Fruit fly (Drosophila melanogaster) whole organism, embryonic: ENCODE measurements around the gene ClpP.

Experiments
- Bgb ChIP-seq: fragments of 200-800 bp; sonication (Bioruptor generic); IDR thresholded peaks from 2 replicates; pipeline ENCODE4 v1.3.6; 2022; ENCODE audit warnings: missing biosample characterization, missing genetic modification characterization; ENCODE audit not compliant: partially characterized antibody
- CG10274 ChIP-seq: fragments of 200-800 bp; sonication (Bioruptor generic); optimal IDR thresholded peaks from 3 replicates; lab custom pipeline; 2017; ENCODE audit warnings: missing biosample characterization, mild to moderate bottlenecking, missing genetic modification characterization
- CG11456 ChIP-seq: fragments of 200-800 bp; sonication (Bioruptor generic); IDR thresholded peaks from 3 replicates; pipeline ENCODE4 v1.3.6; 2022; ENCODE audit warnings: missing biosample characterization, missing genetic modification characterization
- CG11504 ChIP-seq: fragments of 200-800 bp; sonication (Bioruptor generic); optimal IDR thresholded peaks from 3 replicates; lab custom pipeline; 2019; ENCODE audit warnings: missing biosample characterization, mild to moderate bottlenecking, missing genetic modification characterization, moderate library complexity
- CG14441 ChIP-seq: fragments of 200-800 bp; sonication (Bioruptor generic); IDR thresholded peaks from 2 replicates; pipeline ENCODE4 v1.3.6; 2022; ENCODE audit warnings: missing biosample characterization, missing genetic modification characterization
- CG14860 ChIP-seq: fragments of 200-800 bp; sonication (Bioruptor generic); IDR thresholded peaks from 3 replicates; pipeline ENCODE4 v1.3.6; 2022; ENCODE audit warnings: missing biosample characterization, missing genetic modification characterization; ENCODE audit not compliant: partially characterized antibody
- CG17359 ChIP-seq: fragments of 200-800 bp; sonication (Bioruptor generic); optimal IDR thresholded peaks from 3 replicates; lab custom pipeline; 2018; ENCODE audit warnings: missing biosample characterization, mild to moderate bottlenecking, missing genetic modification characterization, moderate library complexity
- CG18599 ChIP-seq: fragments of 200-800 bp; sonication (Bioruptor generic); optimal IDR thresholded peaks from 3 replicates; lab custom pipeline; 2017; ENCODE audit warnings: missing biosample characterization, missing genetic modification characterization, mild to moderate bottlenecking, moderate library complexity, missing genetic modification reagents
- CG2712 ChIP-seq: fragments of 200-800 bp; optimal IDR thresholded peaks from 3 replicates; lab custom pipeline; 2019; ENCODE audit warnings: missing biosample characterization, mild to moderate bottlenecking, missing genetic modification characterization, moderate library complexity
- CG2875 ChIP-seq: fragments of 200-800 bp; sonication (Bioruptor generic); optimal IDR thresholded peaks from 2 replicates; lab custom pipeline; 2017; ENCODE audit warnings: missing biosample characterization, mild to moderate bottlenecking, missing genetic modification characterization, missing genetic modification reagents
- CG4360 ChIP-seq: fragments of 200-800 bp; sonication (Bioruptor generic); IDR thresholded peaks from 2 replicates; pipeline ENCODE4 v1.3.6; 2022; ENCODE audit warnings: missing biosample characterization, missing genetic modification characterization
- CG4730 ChIP-seq: fragments of 200-800 bp; sonication (Bioruptor generic); IDR thresholded peaks from 2 replicates; pipeline ENCODE4 v1.3.6; 2022; ENCODE audit warnings: missing biosample characterization, missing genetic modification characterization
- CG5180 ChIP-seq: fragments of 200-800 bp; sonication (Bioruptor generic); optimal IDR thresholded peaks from 3 replicates; lab custom pipeline; 2017; ENCODE audit warnings: missing biosample characterization, missing genetic modification characterization, mild to moderate bottlenecking, moderate library complexity, missing genetic modification reagents
- CG6683 ChIP-seq: fragments of 200-800 bp; sonication (Bioruptor generic); optimal IDR thresholded peaks from 2 replicates; lab custom pipeline; 2017; ENCODE audit warnings: missing biosample characterization, mild to moderate bottlenecking, missing genetic modification characterization, missing genetic modification reagents
- CG7963 ChIP-seq: fragments of 200-800 bp; sonication (Bioruptor generic); IDR thresholded peaks from 3 replicates; pipeline ENCODE4 v1.3.6; 2022; ENCODE audit warnings: missing biosample characterization, missing genetic modification characterization; ENCODE audit not compliant: partially characterized antibody
- CG8388 ChIP-seq: fragments of 200-800 bp; sonication (Bioruptor generic); optimal IDR thresholded peaks from 2 replicates; lab custom pipeline; 2019; ENCODE audit warnings: missing biosample characterization, mild to moderate bottlenecking, missing genetic modification characterization, moderate library complexity
- CG8944 ChIP-seq: fragments of 200-800 bp; sonication (Bioruptor generic); optimal IDR thresholded peaks from 3 replicates; lab custom pipeline; 2016; ENCODE audit warnings: missing biosample characterization, missing genetic modification characterization
- CG9932 ChIP-seq: fragments of 200-800 bp; sonication (Bioruptor generic); IDR thresholded peaks from 2 replicates; pipeline ENCODE4 v1.3.6; 2022; ENCODE audit warnings: missing biosample characterization, missing genetic modification characterization
- Doc2 ChIP-seq: fragments of 200-800 bp; sonication (Bioruptor generic); IDR thresholded peaks from 2 replicates; pipeline ENCODE4 v1.3.6; 2022; ENCODE audit warnings: missing biosample characterization, missing genetic modification characterization
- Dref ChIP-seq: fragments of 200-800 bp; sonication (Bioruptor generic); IDR thresholded peaks from 2 replicates; pipeline ENCODE4 v1.3.6; 2022; ENCODE audit warnings: missing biosample characterization, missing genetic modification characterization
- HLH3B ChIP-seq: fragments of 200-800 bp; sonication (Bioruptor generic); IDR thresholded peaks from 2 replicates; pipeline ENCODE4 v1.3.6; 2022; ENCODE audit warnings: missing biosample characterization, missing genetic modification characterization
- Hsf ChIP-seq: fragments of 200-800 bp; sonication (Bioruptor generic); optimal IDR thresholded peaks from 3 replicates; lab custom pipeline; 2016; ENCODE audit warnings: missing biosample characterization, missing genetic modification characterization
- Lpt ChIP-seq: fragments of >200 bp; optimal IDR thresholded peaks from 2 replicates; lab custom pipeline; 2018; ENCODE audit warnings: missing biosample characterization, missing genetic modification characterization
- MESR4 ChIP-seq: fragments of 200-800 bp; sonication (Bioruptor generic); optimal IDR thresholded peaks from 2 replicates; lab custom pipeline; 2018; ENCODE audit warnings: missing biosample characterization, mild to moderate bottlenecking, missing genetic modification characterization, moderate library complexity
- Med ChIP-seq: fragments of 200-800 bp; sonication (Bioruptor generic); peaks from one replicate; lab custom pipeline; 2016; ENCODE audit warnings: missing biosample characterization, missing genetic modification characterization, mild to moderate bottlenecking, inconsistent platforms, moderate library complexity
- Meics ChIP-seq: fragments of 200-800 bp; sonication (Bioruptor generic); optimal IDR thresholded peaks from 2 replicates; lab custom pipeline; 2017; ENCODE audit warnings: missing biosample characterization, mild to moderate bottlenecking, missing genetic modification characterization
- Mes4 ChIP-seq: fragments of 200-800 bp; sonication (Bioruptor generic); optimal IDR thresholded peaks from 2 replicates; lab custom pipeline; 2016; ENCODE audit warnings: missing biosample characterization, missing genetic modification characterization
- Neu2 ChIP-seq: fragments of 200-800 bp; sonication (Bioruptor generic); optimal IDR thresholded peaks from 3 replicates; lab custom pipeline; 2016; ENCODE audit warnings: missing biosample characterization, missing genetic modification characterization, borderline replicate concordance
- Nf-YB ChIP-seq: fragments of 200-800 bp; sonication (Bioruptor generic); optimal IDR thresholded peaks from 3 replicates; lab custom pipeline; 2019; ENCODE audit warnings: missing biosample characterization, mild to moderate bottlenecking, missing genetic modification characterization, moderate library complexity
- Oli ChIP-seq: fragments of 200-800 bp; sonication (Bioruptor generic); optimal IDR thresholded peaks from 2 replicates; lab custom pipeline; 2018; ENCODE audit warnings: missing biosample characterization, mild to moderate bottlenecking, missing genetic modification characterization, moderate library complexity
- Rfx ChIP-seq: fragments of 200-800 bp; sonication (Bioruptor generic); IDR thresholded peaks from 2 replicates; pipeline ENCODE4 v1.3.6; 2022; ENCODE audit warnings: missing biosample characterization, missing genetic modification characterization
- Rx ChIP-seq: fragments of 200-800 bp; sonication (Bioruptor generic); IDR thresholded peaks from 2 replicates; pipeline ENCODE4 v1.3.6; 2022; ENCODE audit warnings: missing biosample characterization, missing genetic modification characterization
- amos ChIP-seq: fragments of 200-800 bp; sonication (Bioruptor generic); IDR thresholded peaks from 2 replicates; pipeline ENCODE4 v1.3.6; 2022; ENCODE audit warnings: missing biosample characterization, missing genetic modification characterization; ENCODE audit not compliant: partially characterized antibody
- bcd ChIP-seq: fragments of 200-800 bp; sonication (Bioruptor generic); optimal IDR thresholded peaks from 2 replicates; lab custom pipeline; 2017; ENCODE audit warnings: missing biosample characterization, mild to moderate bottlenecking, missing genetic modification characterization
- chif ChIP-seq, 2 experiments: fragments of 200-800 bp; sonication (Bioruptor generic); optimal IDR thresholded peaks; 3 replicates each; lab custom pipeline; 2016; ENCODE audit warnings: missing biosample characterization in 2 of 2, missing genetic modification characterization in 2 of 2
- corto ChIP-seq: fragments of 200-800 bp; sonication (Bioruptor generic); optimal IDR thresholded peaks from 2 replicates; lab custom pipeline; 2016; ENCODE audit warnings: missing biosample characterization, mild to moderate bottlenecking, missing genetic modification characterization, moderate library complexity
- danr ChIP-seq: fragments of 200-800 bp; sonication (Bioruptor generic); IDR thresholded peaks from 2 replicates; pipeline ENCODE4 v1.3.6; 2022; ENCODE audit warnings: missing biosample characterization, missing genetic modification characterization
- dmrt99B ChIP-seq: fragments of 200-800 bp; sonication (Bioruptor generic); optimal IDR thresholded peaks from 2 replicates; lab custom pipeline; 2018; ENCODE audit warnings: missing biosample characterization, mild to moderate bottlenecking, missing genetic modification characterization, moderate library complexity
- ewg ChIP-seq: fragments of 200-800 bp; sonication (Bioruptor generic); optimal IDR thresholded peaks from 3 replicates; lab custom pipeline; 2017; ENCODE audit warnings: mild to moderate bottlenecking, missing biosample characterization, missing genetic modification reagents, missing genetic modification characterization
- ftz-f1 ChIP-seq: fragments of 200-800 bp; sonication (Bioruptor generic); optimal IDR thresholded peaks from 2 replicates; lab custom pipeline; 2016; ENCODE audit warnings: missing biosample characterization, missing genetic modification characterization
- fu2 ChIP-seq: fragments of 200-800 bp; sonication (Bioruptor generic); optimal IDR thresholded peaks from 2 replicates; lab custom pipeline; 2016; ENCODE audit warnings: missing biosample characterization, missing genetic modification characterization
- gcm ChIP-seq: fragments of 200-800 bp; sonication (Bioruptor generic); optimal IDR thresholded peaks from 2 replicates; lab custom pipeline; 2019; ENCODE audit warnings: missing biosample characterization, mild to moderate bottlenecking, missing genetic modification characterization, moderate library complexity
- grn ChIP-seq: fragments of 200-800 bp; sonication (Bioruptor generic); optimal IDR thresholded peaks from 3 replicates; lab custom pipeline; 2017; ENCODE audit warnings: missing biosample characterization, missing genetic modification characterization
- lov ChIP-seq, 2 experiments: fragments of 200-800 bp in 1 of 2; fragments of >200 bp in 1 of 2; sonication (Bioruptor generic) in 1 of 2; IDR thresholded peaks in 1 of 2; optimal IDR thresholded peaks in 1 of 2; 2 replicates in 1 of 2; 3 replicates in 1 of 2; pipeline versions ENCODE4 v1.3.6 to Lab custom; 2017 to 2022; ENCODE audit warnings: missing biosample characterization in 1 of 2, missing genetic modification characterization in 1 of 2
- nerfin-2 ChIP-seq: fragments of 200-800 bp; sonication (Bioruptor generic); IDR thresholded peaks from 2 replicates; pipeline ENCODE4 v1.3.6; 2022; ENCODE audit warnings: missing biosample characterization, missing genetic modification characterization; ENCODE audit not compliant: partially characterized antibody
- phol ChIP-seq: fragments of 200-800 bp; sonication (Bioruptor generic); optimal IDR thresholded peaks from 3 replicates; lab custom pipeline; 2018; ENCODE audit warnings: missing biosample characterization, mild to moderate bottlenecking, missing genetic modification characterization, moderate library complexity
- pzg ChIP-seq: fragments of 200-800 bp; sonication (Bioruptor generic); optimal IDR thresholded peaks from 3 replicates; lab custom pipeline; 2018; ENCODE audit warnings: missing biosample characterization, mild to moderate bottlenecking, missing genetic modification characterization, moderate library complexity
- sug ChIP-seq: fragments of 200-800 bp; optimal IDR thresholded peaks from 2 replicates; lab custom pipeline; 2019; ENCODE audit warnings: missing biosample characterization, mild to moderate bottlenecking, missing genetic modification characterization, moderate library complexity
- tgo ChIP-seq: fragments of 200-800 bp; sonication (Bioruptor generic); IDR thresholded peaks from 3 replicates; pipeline ENCODE4 v1.3.6; 2022; ENCODE audit warnings: missing biosample characterization, missing genetic modification characterization

ClpP gene

DNA sequence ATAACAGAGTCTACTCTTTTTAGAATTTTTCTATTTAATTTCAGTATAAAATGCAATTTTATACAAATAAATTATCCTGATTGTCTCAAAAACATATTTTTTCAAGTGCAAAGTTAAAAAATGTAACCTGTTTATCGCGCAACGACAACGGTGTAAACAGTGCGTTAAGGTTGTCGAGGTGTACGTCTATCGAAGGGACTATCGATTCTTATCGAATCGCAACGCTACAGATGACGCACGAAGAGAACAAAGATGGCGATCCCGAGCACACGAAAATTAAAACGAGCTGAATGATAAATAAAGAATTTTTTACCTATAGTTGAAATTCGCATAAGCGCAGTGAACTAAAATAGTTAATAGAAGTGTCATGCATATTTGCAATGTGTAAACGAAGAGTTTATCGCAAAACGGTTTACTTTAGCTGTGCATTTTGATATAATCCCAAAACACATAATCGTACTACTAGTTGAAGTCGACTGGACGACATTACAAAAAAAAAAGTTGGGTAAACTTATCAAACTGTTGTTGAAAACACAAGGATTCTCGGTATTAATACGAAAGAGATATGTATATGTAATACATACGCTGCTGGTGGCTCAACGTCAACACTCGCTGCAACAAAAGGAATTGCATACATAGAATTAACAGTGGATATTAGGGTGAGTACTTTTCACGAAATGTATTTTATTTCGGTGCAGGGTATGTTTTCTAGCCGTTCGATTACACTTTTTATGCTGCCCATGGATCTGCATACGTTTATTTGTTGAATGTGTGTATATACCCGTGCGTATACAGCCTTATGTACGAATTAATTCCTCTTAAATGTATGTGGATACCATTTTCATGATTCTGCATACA lies 31.5 kb downstream of the ClpP start, which contains the start of gene da (continued):
- TF ChIP-seq CG5180, result no peak
- TF ChIP-seq Meics (GFP tag; lab: Kevin White, UChicago), result peak; percentile 61
- TF ChIP-seq phol (tag; lab: Kevin White, UChicago), result peak; percentile 100
- TF ChIP-seq Hsf (GFP tag; lab: Kevin White, UChicago), result peak; percentile 73
- peak; percentile 65 for TF ChIP-seq nerfin-2
- TF ChIP-seq CG2712, result peak; percentile 71
- TF ChIP-seq CG6683 (GFP tag; lab: Kevin White, UChicago), result no peak
- TF ChIP-seq chif (GFP tag; optimal IDR thresholded peaks at IDR 0.05; lab: Kevin White, UChicago), result peak; percentile 44 to 55
- TF ChIP-seq CG8944 (GFP tag; lab: Kevin White, UChicago), result peak; percentile 23
- TF ChIP-seq CG11456 (GFP tag; lab: Robert Waterston, UW), result no peak; the same call in 2 of the 3 replicates
- TF ChIP-seq Rfx (GFP tag; lab: Robert Waterston, UW), result peak; percentile 75
- TF ChIP-seq CG9932 (GFP tag; lab: Robert Waterston, UW), result peak; percentile 75; the same call in 1 of the 2 replicates
- peak; percentile 45 for TF ChIP-seq CG18599 (GFP tag; lab: Kevin White, UChicago)
- TF ChIP-seq CG17359 (tag; lab: Kevin White, UChicago), result peak; percentile 68
- no peak for TF ChIP-seq ftz-f1
- TF ChIP-seq Neu2 (GFP tag; lab: Kevin White, UChicago), result no peak
- no peak for TF ChIP-seq CG14860 (GFP tag; lab: Robert Waterston, UW)
- peak; percentile 92 for TF ChIP-seq Med
- TF ChIP-seq HLH3B (GFP tag; lab: Robert Waterston, UW), result peak; percentile 52
- TF ChIP-seq danr (GFP tag; lab: Robert Waterston, UW), result no peak
- no peak for TF ChIP-seq corto
- peak; percentile 91 for TF ChIP-seq MESR4 (GFP tag; lab: Kevin White, UChicago)
- peak; percentile 32 for TF ChIP-seq fu2
- peak; percentile 63 for TF ChIP-seq dmrt99B (tag; lab: Kevin White, UChicago)
- no peak for TF ChIP-seq Oli (tag; lab: Kevin White, UChicago)
- peak; percentile 58 for TF ChIP-seq bcd
- TF ChIP-seq tgo (GFP tag; lab: Robert Waterston, UW), result peak; percentile 57; the same call in 1 of the 3 replicates
- TF ChIP-seq CG14441 (GFP tag; lab: Robert Waterston, UW), result peak; percentile 59
- TF ChIP-seq Mes4 (GFP tag; lab: Kevin White, UChicago), result peak; percentile 30
- peak; percentile 38 for TF ChIP-seq Nf-YB (GFP tag; lab: Kevin White, UChicago)
- no peak for TF ChIP-seq CG4730 (GFP tag; lab: Robert Waterston, UW)
- TF ChIP-seq CG8388, result peak; percentile 21
- peak; percentile 44; the same call in 1 of the 3 replicates for TF ChIP-seq CG7963

DNA sequence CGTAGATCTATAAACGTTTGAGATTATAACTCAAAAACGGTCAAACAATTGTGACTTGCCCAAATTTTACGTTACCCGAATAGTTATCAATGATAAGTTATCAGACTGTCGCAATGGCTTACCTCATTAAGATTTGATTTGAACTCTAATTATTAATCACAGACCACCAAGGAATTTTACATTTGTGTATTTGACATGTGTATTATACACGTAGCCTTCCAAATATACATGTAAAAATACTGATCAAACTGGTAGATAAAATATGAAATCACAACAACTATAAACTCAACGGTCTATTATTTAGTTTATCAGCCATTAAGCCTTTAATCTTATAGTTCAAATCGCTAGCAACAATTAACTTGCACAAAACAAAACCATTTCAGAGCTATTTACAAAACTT lies 36.9 kb downstream of the ClpP start:
- TF ChIP-seq gcm (no peak), sug (peak; percentile 99), CG4360 (GFP tag; lab: Robert Waterston, UW) (no peak), ewg (GFP tag; lab: Kevin White, UChicago) (no peak), CG2875 (GFP tag; lab: Kevin White, UChicago) (no peak), Doc2 (GFP tag; lab: Robert Waterston, UW) (no peak), Rx (no peak), lov (optimal IDR thresholded peaks at IDR 0.05; lab: Kevin White, UChicago) (no peak), lov (GFP tag; IDR thresholded peaks at IDR 0.05; lab: Robert Waterston, UW) (no peak), CG10274 (GFP tag; lab: Kevin White, UChicago) (no peak), Bgb (GFP tag; lab: Robert Waterston, UW) (peak; percentile 60), CG11504 (no peak), grn (peak; percentile 69), Lpt (no peak), amos (GFP tag; lab: Robert Waterston, UW) (peak; percentile 48; the same call in 1 of the 2 replicates), pzg (GFP tag; lab: Kevin White, UChicago) (no peak), Dref (GFP tag; lab: Robert Waterston, UW) (no peak)
